Worm (Caenorhabditis elegans) whole organism, late embryonic: Measurements from ENCODE around the gene srz-29.

Source experiments
- C08G9.2 ChIP-seq: sonication (generic microtip); optimal IDR thresholded peaks from 2 replicates; lab custom pipeline; 2016; ENCODE audit warnings: mild to moderate bottlenecking, missing genetic modification characterization, moderate library complexity, missing compliant biosample characterization
- C38D4.7 ChIP-seq: fragments of 200-800 bp; sonication (Bioruptor generic); optimal IDR thresholded peaks from 2 replicates; lab custom pipeline; 2018; ENCODE audit warnings: mild to moderate bottlenecking, missing genetic modification characterization, moderate library complexity, missing compliant biosample characterization
- F13H6.1 ChIP-seq: sonication (generic microtip); optimal IDR thresholded peaks from 2 replicates; lab custom pipeline; 2016; ENCODE audit warnings: missing genetic modification characterization, missing compliant biosample characterization
- K09A11.1 ChIP-seq: sonication (generic microtip); optimal IDR thresholded peaks from 2 replicates; lab custom pipeline; 2017; ENCODE audit warnings: antibody characterized with exemption, mild to moderate bottlenecking, missing genetic modification characterization, missing compliant biosample characterization; ENCODE audit not compliant: insufficient read depth
- T23F11.4 ChIP-seq: fragments of 200-800 bp; sonication (Bioruptor generic); optimal IDR thresholded peaks from 2 replicates; lab custom pipeline; 2018; ENCODE audit warnings: mild to moderate bottlenecking, missing genetic modification characterization, missing compliant biosample characterization
- Y22D7AL.16 ChIP-seq: sonication (generic microtip); optimal IDR thresholded peaks from 2 replicates; lab custom pipeline; 2016; ENCODE audit warnings: missing genetic modification characterization, missing compliant biosample characterization
- ama-1 ChIP-seq: fragments of 150-350 bp; optimal IDR thresholded peaks from 2 replicates; lab custom pipeline; 2014
- ceh-14 ChIP-seq: sonication (generic microtip); optimal IDR thresholded peaks from 2 replicates; lab custom pipeline; 2016; ENCODE audit warnings: missing genotype, missing genetic modification characterization, missing compliant biosample characterization
- ceh-24 ChIP-seq: sonication (generic microtip); optimal IDR thresholded peaks from 2 replicates; lab custom pipeline; 2016; ENCODE audit warnings: mild to moderate bottlenecking, missing genetic modification characterization, missing compliant biosample characterization
- ceh-30 ChIP-seq: fragments of 150-350 bp; optimal IDR thresholded peaks from 2 replicates; lab custom pipeline; 2014; ENCODE audit warnings: missing biosample characterization, missing genetic modification characterization
- ceh-31 ChIP-seq: sonication (generic microtip); optimal IDR thresholded peaks from 2 replicates; lab custom pipeline; 2016; ENCODE audit warnings: missing genetic modification characterization, missing compliant biosample characterization
- ceh-34 ChIP-seq: sonication (generic microtip); optimal IDR thresholded peaks from 2 replicates; lab custom pipeline; 2016; ENCODE audit warnings: mild to moderate bottlenecking, missing genetic modification characterization, missing compliant biosample characterization
- ceh-45 ChIP-seq: fragments of 200-800 bp; sonication (Bioruptor generic); IDR thresholded peaks from 2 replicates; pipeline ENCODE4 v1.3.6; 2022; ENCODE audit warnings: missing genetic modification reagents, missing genetic modification characterization, missing compliant biosample characterization
- ceh-48 ChIP-seq: sonication (generic microtip); optimal IDR thresholded peaks from 2 replicates; lab custom pipeline; 2016; ENCODE audit warnings: missing genetic modification characterization, inconsistent platforms, missing compliant biosample characterization
- ceh-6 ChIP-seq: fragments of 200-800 bp; sonication (Bioruptor generic); optimal IDR thresholded peaks from 2 replicates; lab custom pipeline; 2018; ENCODE audit warnings: mild to moderate bottlenecking, missing genetic modification characterization, missing compliant biosample characterization
- ceh-9 ChIP-seq: sonication (generic microtip); optimal IDR thresholded peaks from 2 replicates; lab custom pipeline; 2016; ENCODE audit warnings: mild to moderate bottlenecking, missing genetic modification characterization, inconsistent platforms, missing compliant biosample characterization
- dmd-4 ChIP-seq: sonication (generic microtip); optimal IDR thresholded peaks from 2 replicates; lab custom pipeline; 2016; ENCODE audit warnings: borderline replicate concordance, missing genetic modification characterization, missing compliant biosample characterization
- elt-4 ChIP-seq: sonication (generic microtip); optimal IDR thresholded peaks from 2 replicates; lab custom pipeline; 2016; ENCODE audit warnings: missing genetic modification characterization, missing compliant biosample characterization
- ets-4 ChIP-seq: sonication (generic microtip); optimal IDR thresholded peaks from 2 replicates; lab custom pipeline; 2016; ENCODE audit warnings: missing genetic modification characterization, missing compliant biosample characterization
- eyg-1 ChIP-seq: sonication (generic microtip); optimal IDR thresholded peaks from 2 replicates; lab custom pipeline; 2016; ENCODE audit warnings: missing genotype, missing genetic modification characterization, missing compliant biosample characterization
- fax-1 ChIP-seq: sonication (generic microtip); optimal IDR thresholded peaks from 2 replicates; lab custom pipeline; 2016; ENCODE audit warnings: missing genotype, missing genetic modification characterization, missing compliant biosample characterization
- fkh-6 ChIP-seq: sonication (generic microtip); optimal IDR thresholded peaks from 2 replicates; lab custom pipeline; 2016; ENCODE audit warnings: missing genetic modification characterization, missing compliant biosample characterization
- gmeb-2 ChIP-seq: sonication (generic microtip); optimal IDR thresholded peaks from 2 replicates; lab custom pipeline; 2016; ENCODE audit warnings: missing genetic modification characterization, inconsistent platforms, missing compliant biosample characterization
- hlh-6 ChIP-seq: sonication (generic microtip); optimal IDR thresholded peaks from 2 replicates; lab custom pipeline; 2016; ENCODE audit warnings: missing genotype, missing genetic modification characterization, missing compliant biosample characterization
- madf-2 ChIP-seq: sonication (generic microtip); optimal IDR thresholded peaks from 2 replicates; lab custom pipeline; 2017; ENCODE audit warnings: missing genetic modification characterization, missing compliant biosample characterization
- nhr-11 ChIP-seq: fragments of 150-350 bp; optimal IDR thresholded peaks from 2 replicates; lab custom pipeline; 2014; ENCODE audit warnings: missing biosample characterization, missing genetic modification characterization
- nhr-232 ChIP-seq: sonication (generic microtip); optimal IDR thresholded peaks from 2 replicates; lab custom pipeline; 2016; ENCODE audit warnings: missing genetic modification characterization, missing compliant biosample characterization
- npax-4 ChIP-seq: sonication (generic microtip); optimal IDR thresholded peaks from 2 replicates; lab custom pipeline; 2016; ENCODE audit warnings: missing genetic modification characterization, missing compliant biosample characterization
- pha-2 ChIP-seq: sonication (generic microtip); optimal IDR thresholded peaks from 2 replicates; lab custom pipeline; 2017; ENCODE audit warnings: mild to moderate bottlenecking, missing genetic modification characterization, missing compliant biosample characterization
- pha-4 ChIP-seq: fragments of 150-350 bp; optimal IDR thresholded peaks from 2 replicates; lab custom pipeline; 2018; ENCODE audit warnings: missing biosample characterization, missing genetic modification reagents, missing genetic modification characterization
- pqm-1 ChIP-seq: sonication (generic microtip); optimal IDR thresholded peaks from 2 replicates; lab custom pipeline; 2016; ENCODE audit warnings: missing genetic modification characterization, missing compliant biosample characterization
- rnt-1 ChIP-seq: sonication (generic microtip); optimal IDR thresholded peaks from 2 replicates; lab custom pipeline; 2016; ENCODE audit warnings: missing genetic modification characterization, missing compliant biosample characterization
- sdc-2 ChIP-seq: sonication (generic microtip); optimal IDR thresholded peaks from 2 replicates; lab custom pipeline; 2016; ENCODE audit warnings: missing genotype, missing genetic modification characterization, missing compliant biosample characterization
- sox-4 ChIP-seq: sonication (generic microtip); optimal IDR thresholded peaks from 2 replicates; lab custom pipeline; 2017; ENCODE audit warnings: mild to moderate bottlenecking, missing genetic modification characterization, inconsistent platforms, missing compliant biosample characterization
- syd-9 ChIP-seq: sonication (generic microtip); optimal IDR thresholded peaks from 2 replicates; lab custom pipeline; 2016; ENCODE audit warnings: mild to moderate bottlenecking, missing genetic modification characterization, moderate library complexity, missing compliant biosample characterization
- ttx-3 ChIP-seq: sonication (generic microtip); optimal IDR thresholded peaks from 2 replicates; lab custom pipeline; 2016; ENCODE audit warnings: missing genetic modification reagents, missing genetic modification characterization, missing compliant biosample characterization
- unc-3 ChIP-seq, 2 experiments: fragments of 200-800 bp in 1 of 2; sonication (Bioruptor generic) in 1 of 2; sonication (generic microtip) in 1 of 2; conservative IDR thresholded peaks in 1 of 2; optimal IDR thresholded peaks in 1 of 2; 2 replicates each; pipeline versions ENCODE4 v1.3.6 to Lab custom; 2016 to 2022; ENCODE audit warnings: missing compliant biosample characterization in 2 of 2, missing genetic modification characterization in 2 of 2, missing genetic modification reagents in 1 of 2
- unc-42 ChIP-seq: sonication (generic microtip); optimal IDR thresholded peaks from 2 replicates; lab custom pipeline; 2016; ENCODE audit warnings: missing genotype, missing genetic modification characterization, missing compliant biosample characterization
- unc-86 ChIP-seq: sonication (generic microtip); optimal IDR thresholded peaks from 2 replicates; lab custom pipeline; 2016; ENCODE audit warnings: missing genetic modification characterization, missing compliant biosample characterization
- ztf-16 ChIP-seq: sonication (generic microtip); optimal IDR thresholded peaks from 2 replicates; lab custom pipeline; 2017; ENCODE audit warnings: missing genetic modification characterization, missing compliant biosample characterization

srz-29 gene

DNA sequence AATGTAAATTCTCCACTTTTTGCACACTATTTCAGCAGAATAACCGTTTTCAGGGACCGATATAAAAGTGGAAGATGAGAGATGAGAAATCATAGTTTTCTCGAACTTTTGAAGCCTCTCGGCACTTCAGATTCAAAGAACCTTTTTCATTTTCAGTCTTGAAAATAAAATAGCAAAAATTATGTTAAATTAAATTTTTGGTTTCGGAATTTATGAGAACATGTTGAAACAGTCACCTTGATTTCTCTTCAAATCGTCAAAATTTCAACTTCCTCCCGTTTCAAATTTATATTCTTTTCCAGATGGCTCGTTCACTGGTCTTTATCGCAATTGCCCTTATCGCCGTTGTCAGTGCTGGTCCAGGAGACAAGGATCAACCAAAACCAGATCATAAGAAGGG is 32.9 kb upstream of the srz-29 start, which contains the start of gene srlf-26:
Gene srlf-26, plus strand, starts transcription at position 301 of the 400 bp plus-strand sequence.
- TF ChIP-seq pqm-1 (tag; lab: Kevin White, UChicago) (no peak), ets-4 (tag; lab: Kevin White, UChicago) (no peak), ceh-14 (tag; lab: Kevin White, UChicago) (no peak), gmeb-2 (tag; lab: Kevin White, UChicago) (no peak), K09A11.1 (tag; lab: Kevin White, UChicago) (no peak), C08G9.2 (no peak), ceh-34 (no peak), ama-1 (lab: Kevin White, UChicago) (no peak), pha-4 (tag; lab: Kevin White, UChicago) (no peak), eyg-1 (tag; lab: Kevin White, UChicago) (no peak), unc-42 (tag; lab: Kevin White, UChicago) (no peak), F13H6.1 (no peak), dmd-4 (tag; lab: Kevin White, UChicago) (no peak), npax-4 (tag; lab: Kevin White, UChicago) (no peak), unc-3 (GFP tag; conservative IDR thresholded peaks at IDR 0.05; lab: Robert Waterston, UW) (no peak), unc-3 (tag; optimal IDR thresholded peaks at IDR 0.05; lab: Kevin White, UChicago) (no peak), pha-2 (tag; lab: Kevin White, UChicago) (no peak), Y22D7AL.16 (tag; lab: Kevin White, UChicago) (no peak), sdc-2 (tag; lab: Kevin White, UChicago) (no peak)

- TF ChIP-seq sdc-2 (tag; lab: Kevin White, UChicago) (no peak), eyg-1 (tag; lab: Kevin White, UChicago) (no peak), ttx-3 (tag; lab: Kevin White, UChicago) (no peak), rnt-1 (tag; lab: Kevin White, UChicago) (no peak), fax-1 (tag; lab: Kevin White, UChicago) (no peak), unc-42 (tag; lab: Kevin White, UChicago) (no peak), ztf-16 (tag; lab: Kevin White, UChicago) (no peak), T23F11.4 (GFP tag; lab: Kevin White, UChicago) (no peak), C38D4.7 (GFP tag; lab: Kevin White, UChicago) (no peak), ceh-9 (no peak), gmeb-2 (tag; lab: Kevin White, UChicago) (no peak), ceh-45 (GFP tag; lab: Robert Waterston, UW) (no peak), nhr-232 (tag; lab: Kevin White, UChicago) (no peak), madf-2 (tag; lab: Kevin White, UChicago) (no peak)
Measured at ce11 chrIV:13673504-13673903, 27.8 kb upstream of the srz-29 start, which contains the start of gene oac-48. Gene oac-48 (plus strand): TSS chrIV:13673804.

ce11 chrIV:13666849-13667430 is 21.2 kb upstream of the srz-29 start, which contains the start of gene fbxa-215:
Gene fbxa-215 (minus strand): TSS chrIV:13666909.
- TF ChIP-seq unc-42 (tag; lab: Kevin White, UChicago) (no peak), ceh-6 (GFP tag; lab: Kevin White, UChicago) (no peak), rnt-1 (tag; lab: Kevin White, UChicago) (no peak), sox-4 (tag; lab: Kevin White, UChicago) (no peak), fkh-6 (tag; lab: Kevin White, UChicago) (no peak), ceh-34 (no peak)

DNA sequence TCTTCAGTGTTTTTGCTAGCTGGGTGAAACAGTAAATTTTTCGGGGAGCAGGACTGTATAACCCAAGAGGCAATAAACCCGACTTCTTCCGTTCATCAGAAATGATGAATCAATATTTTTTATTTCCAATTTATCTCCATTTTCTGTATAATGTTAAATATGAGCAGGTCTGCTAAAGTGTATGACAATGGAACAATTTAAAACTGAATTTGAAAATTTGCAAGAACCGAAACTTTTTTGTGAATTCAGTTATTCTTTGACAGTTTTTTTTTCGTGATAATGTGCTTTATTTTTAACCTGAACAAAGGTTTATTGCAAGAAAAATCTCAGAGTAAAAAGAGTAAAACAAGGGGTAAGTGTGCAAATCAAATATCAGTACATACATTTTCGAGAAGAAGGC is 19.4 kb upstream of the srz-29 start:
- no peak for TF ChIP-seq F13H6.1
- no peak for TF ChIP-seq unc-86 (tag; lab: Kevin White, UChicago)
- TF ChIP-seq C38D4.7 (GFP tag; lab: Kevin White, UChicago): no peak
- no peak for TF ChIP-seq ceh-30 (tag; lab: Kevin White, UChicago)
- no peak for TF ChIP-seq syd-9 (tag; lab: Kevin White, UChicago)
- no peak for TF ChIP-seq ama-1 (lab: Kevin White, UChicago)
- no peak for TF ChIP-seq unc-42 (tag; lab: Kevin White, UChicago)
- no peak for TF ChIP-seq elt-4 (tag; lab: Kevin White, UChicago)
- TF ChIP-seq ceh-31 (tag; lab: Kevin White, UChicago): no peak
- no peak for TF ChIP-seq fkh-6 (tag; lab: Kevin White, UChicago)
- TF ChIP-seq ceh-48: no peak
- no peak for TF ChIP-seq hlh-6 (tag; lab: Kevin White, UChicago)
- no peak for TF ChIP-seq nhr-11 (tag; lab: Kevin White, UChicago)
- TF ChIP-seq Y22D7AL.16 (tag; lab: Kevin White, UChicago): no peak
- no peak for TF ChIP-seq nhr-232 (tag; lab: Kevin White, UChicago)
- no peak for TF ChIP-seq madf-2 (tag; lab: Kevin White, UChicago)
- TF ChIP-seq ceh-45 (GFP tag; lab: Robert Waterston, UW): no peak
- TF ChIP-seq ceh-24 (tag; lab: Kevin White, UChicago): no peak
- TF ChIP-seq, all 69 proteins: peak for 0
